Worm (Caenorhabditis elegans): ENCODE results near the gene K08D12.8.
A peak's percentile ranks its signal among the peaks of the same experiment; 100 is the strongest.

K08D12.8 gene

ce11 chrIV:1769074-1769473, 43.1 kb downstream of the K08D12.8 start (continued):
- no peak for TF ChIP-seq daf-16 (GFP tag; optimal IDR thresholded peaks at IDR 0.05)
- TF ChIP-seq daf-16 (tag; optimal IDR thresholded peaks at IDR 0.05), result no peak
- no peak for TF ChIP-seq lin-13 (GFP tag; optimal IDR thresholded peaks at IDR 0.05)
- TF ChIP-seq pha-4 (GFP tag; IDR thresholded peaks at IDR 0.05), result peak; percentile 20; the same call in 1 of the 2 replicates
- no peak for TF ChIP-seq pha-4 (tag; optimal IDR thresholded peaks at IDR 0.05)
- TF ChIP-seq nhr-237 (tag; optimal IDR thresholded peaks at IDR 0.05), result no peak
- TF ChIP-seq zip-2 (tag; optimal IDR thresholded peaks at IDR 0.05), result no peak
- no peak for TF ChIP-seq saeg-2 (GFP tag; IDR thresholded peaks at IDR 0.05)
- no peak for TF ChIP-seq mxl-2 (GFP tag; conservative IDR thresholded peaks at IDR 0.05)
- no peak for TF ChIP-seq T26A8.4 (GFP tag; IDR thresholded peaks at IDR 0.05)
- TF ChIP-seq fkh-10 (GFP tag; optimal IDR thresholded peaks at IDR 0.05), result no peak
- TF ChIP-seq ama-1 (optimal IDR thresholded peaks at IDR 0.05), result no peak
- no peak for TF ChIP-seq lin-15B (tag; optimal IDR thresholded peaks at IDR 0.05)
- peak; percentile 98 for TF ChIP-seq set-16 (GFP tag; IDR thresholded peaks at IDR 0.05)
- no peak for TF ChIP-seq duxl-1 (tag; optimal IDR thresholded peaks at IDR 0.05; ENCODE audit: poor library complexity)
- TF ChIP-seq F26F4.8 (GFP tag; conservative IDR thresholded peaks at IDR 0.05), result no peak
- no peak for TF ChIP-seq dmd-9 (GFP tag; IDR thresholded peaks at IDR 0.05)

ce11 chrIV:1771843-1772242, 45.9 kb downstream of the K08D12.8 start, which contains the start of gene Y41D4A.1:
Gene Y41D4A.1 (plus strand): TSS chrIV:1772143.
- TF ChIP-seq zfp-3 (GFP tag; conservative IDR thresholded peaks at IDR 0.05), result no peak
- no peak for TF ChIP-seq lim-7 (GFP tag; IDR thresholded peaks at IDR 0.05)
- no peak for TF ChIP-seq zfp-2 (tag; optimal IDR thresholded peaks at IDR 0.05)
- no peak for TF ChIP-seq egl-27 (tag; optimal IDR thresholded peaks at IDR 0.05)
- TF ChIP-seq nhr-48 (tag; optimal IDR thresholded peaks at IDR 0.05), result no peak
